Worm (Caenorhabditis elegans): ENCODE data around the gene fbxa-45.

fbxa-45 gene

ce11 chrV:16852002-16852401 is 47.3 kb downstream of the fbxa-45 start, which contains the start of gene clec-37:
Gene clec-37 (minus strand): TSS chrV:16852102.
- TF ChIP-seq nhr-76 (tag; optimal IDR thresholded peaks at IDR 0.05), result no peak
- TF ChIP-seq ztf-11 (tag; optimal IDR thresholded peaks at IDR 0.05), result no peak
- no peak for TF ChIP-seq elt-1 (tag; optimal IDR thresholded peaks at IDR 0.05)
- no peak for TF ChIP-seq daf-12 (tag; optimal IDR thresholded peaks at IDR 0.05)
- TF ChIP-seq nhr-237 (tag; optimal IDR thresholded peaks at IDR 0.05), result no peak
- no peak for TF ChIP-seq ceh-28 (tag; optimal IDR thresholded peaks at IDR 0.05)

- TF ChIP-seq nhr-77 (tag; optimal IDR thresholded peaks at IDR 0.05), result no peak
- peak; percentile 27 for TF ChIP-seq elt-2 (tag; optimal IDR thresholded peaks at IDR 0.05)
Observed at ce11 chrV:16848498-16848897, 50.8 kb downstream of the fbxa-45 start, which contains the start of the genes clec-36 and clec-26. Gene clec-36 (minus strand): TSS chrV:16848598. Gene clec-26 (plus strand): TSS chrV:16848611.

Data from whole organism, L3 larva.